Worm (Caenorhabditis elegans) whole organism, L3 larva: ENCODE results near the gene F37B12.1.
A peak's percentile ranks its signal among the peaks of the same experiment; 100 is the strongest.

Experiments used
- R02D3.7 ChIP-seq: fragments of 150-350 bp; optimal IDR thresholded peaks from 2 replicates; lab custom pipeline; 2014; ENCODE audit warnings: missing biosample characterization, missing genetic modification characterization
- ZK546.5 ChIP-seq: sonication (generic microtip); optimal IDR thresholded peaks from 2 replicates; lab custom pipeline; 2017; ENCODE audit warnings: missing biosample characterization, missing genetic modification characterization
- aly-2 ChIP-seq: fragments of 150-350 bp; optimal IDR thresholded peaks from 2 replicates; lab custom pipeline; 2014; ENCODE audit warnings: missing biosample characterization, missing genetic modification characterization
- ama-1 ChIP-seq: fragments of 150-350 bp; optimal IDR thresholded peaks from 2 replicates; lab custom pipeline; 2018
- ceh-16 ChIP-seq: sonication (generic microtip); optimal IDR thresholded peaks from 2 replicates; lab custom pipeline; 2017; ENCODE audit warnings: missing biosample characterization, missing genetic modification characterization
- ceh-28 ChIP-seq: fragments of 150-350 bp; optimal IDR thresholded peaks from 2 replicates; lab custom pipeline; 2014; ENCODE audit warnings: missing biosample characterization, missing genetic modification reagents, missing genetic modification characterization
- ceh-82 ChIP-seq: fragments of 150-350 bp; optimal IDR thresholded peaks from 2 replicates; lab custom pipeline; 2014; ENCODE audit warnings: missing biosample characterization, missing genetic modification characterization
- ceh-9 ChIP-seq: sonication (generic microtip); optimal IDR thresholded peaks from 2 replicates; lab custom pipeline; 2018; ENCODE audit warnings: missing biosample characterization, missing genetic modification characterization
- daf-12 ChIP-seq: fragments of 150-350 bp; optimal IDR thresholded peaks from 2 replicates; lab custom pipeline; 2014; ENCODE audit warnings: missing biosample characterization, missing genetic modification reagents, missing genetic modification characterization
- egl-27 ChIP-seq: sonication (generic microtip); optimal IDR thresholded peaks from 4 replicates; lab custom pipeline; 2017; ENCODE audit warnings: missing biosample characterization, missing genetic modification reagents, missing genetic modification characterization
- egl-5 ChIP-seq: fragments of 150-350 bp; optimal IDR thresholded peaks from 2 replicates; lab custom pipeline; 2017; ENCODE audit warnings: missing biosample characterization, missing genetic modification reagents, missing genetic modification characterization, inconsistent platforms
- elt-1 ChIP-seq: fragments of 150-350 bp; optimal IDR thresholded peaks from 2 replicates; lab custom pipeline; 2014; ENCODE audit warnings: missing biosample characterization, missing genetic modification characterization
- elt-2 ChIP-seq: sonication (generic microtip); optimal IDR thresholded peaks from 2 replicates; lab custom pipeline; 2016; ENCODE audit warnings: missing genetic modification reagents, mild to moderate bottlenecking, missing genetic modification characterization, missing compliant biosample characterization
- elt-3 ChIP-seq, 3 experiments: fragments of 150-350 bp in 1 of 3; sonication (generic microtip) in 2 of 3; optimal IDR thresholded peaks; 2 replicates in 2 of 3; 4 replicates in 1 of 3; lab custom pipeline; 2014 to 2017; ENCODE audit warnings: missing biosample characterization in 3 of 3, missing genetic modification characterization in 3 of 3
- eor-1 ChIP-seq, 2 experiments: fragments of 150-350 bp; optimal IDR thresholded peaks; 2 replicates each; lab custom pipeline; 2014 to 2018; ENCODE audit warnings: missing biosample characterization in 2 of 2, missing genetic modification characterization in 2 of 2
- fkh-10 ChIP-seq: sonication (generic microtip); optimal IDR thresholded peaks from 2 replicates; lab custom pipeline; 2017; ENCODE audit warnings: missing biosample characterization, missing genetic modification reagents, missing genetic modification characterization
- fos-1 ChIP-seq: fragments of 150-350 bp; optimal IDR thresholded peaks from 2 replicates; lab custom pipeline; 2014; ENCODE audit warnings: missing biosample characterization, missing genetic modification characterization
- jun-1 ChIP-seq: fragments of 150-350 bp; optimal IDR thresholded peaks from 2 replicates; lab custom pipeline; 2014; ENCODE audit warnings: missing biosample characterization, missing genetic modification reagents, missing genetic modification characterization
- lin-15B ChIP-seq: fragments of 150-350 bp; optimal IDR thresholded peaks from 2 replicates; lab custom pipeline; 2014; ENCODE audit warnings: missing biosample characterization, missing genetic modification characterization
- lin-39 ChIP-seq: fragments of 150-350 bp; optimal IDR thresholded peaks from 2 replicates; lab custom pipeline; 2018; ENCODE audit warnings: missing biosample characterization, missing genetic modification reagents, missing genetic modification characterization
- lsy-12 ChIP-seq: sonication (generic microtip); optimal IDR thresholded peaks from 2 replicates; lab custom pipeline; 2016; ENCODE audit warnings: mild to moderate bottlenecking, missing genetic modification characterization, missing compliant biosample characterization
- mdl-1 ChIP-seq: fragments of 150-350 bp; optimal IDR thresholded peaks from 2 replicates; lab custom pipeline; 2014; ENCODE audit warnings: missing biosample characterization, missing genetic modification characterization
- mml-1 ChIP-seq: fragments of 150-350 bp; sonication (generic microtip); optimal IDR thresholded peaks from 3 replicates; lab custom pipeline; 2014; ENCODE audit warnings: missing biosample characterization, missing genetic modification characterization
- nfya-1 ChIP-seq: sonication (generic microtip); optimal IDR thresholded peaks from 2 replicates; lab custom pipeline; 2017; ENCODE audit warnings: missing genetic modification characterization, mild to moderate bottlenecking, missing compliant biosample characterization, antibody characterized with exemption, moderate library complexity; ENCODE audit not compliant: insufficient read depth
- nhr-12 ChIP-seq: fragments of 150-350 bp; optimal IDR thresholded peaks from 2 replicates; lab custom pipeline; 2014; ENCODE audit warnings: missing biosample characterization, missing genetic modification characterization
- nhr-23 ChIP-seq: fragments of 150-350 bp; optimal IDR thresholded peaks from 2 replicates; lab custom pipeline; 2014; ENCODE audit warnings: missing biosample characterization, missing genetic modification reagents, missing genetic modification characterization
- nhr-237 ChIP-seq: fragments of 150-350 bp; optimal IDR thresholded peaks from 2 replicates; lab custom pipeline; 2014; ENCODE audit warnings: missing biosample characterization, missing genetic modification characterization
- nhr-25 ChIP-seq: sonication (generic microtip); optimal IDR thresholded peaks from 2 replicates; lab custom pipeline; 2017; ENCODE audit warnings: missing biosample characterization, missing genetic modification characterization
- nhr-28 ChIP-seq: fragments of 150-350 bp; optimal IDR thresholded peaks from 2 replicates; lab custom pipeline; 2014; ENCODE audit warnings: missing biosample characterization, missing genetic modification characterization
- nhr-43 ChIP-seq: sonication (generic microtip); optimal IDR thresholded peaks from 2 replicates; lab custom pipeline; 2016; ENCODE audit warnings: mild to moderate bottlenecking, missing genetic modification characterization, missing compliant biosample characterization; ENCODE audit not compliant: poor library complexity, severe bottlenecking
- nhr-67 ChIP-seq: fragments of 150-350 bp; optimal IDR thresholded peaks from 2 replicates; lab custom pipeline; 2014; ENCODE audit warnings: missing biosample characterization, missing genetic modification characterization
- pha-4 ChIP-seq: fragments of 150-350 bp; optimal IDR thresholded peaks from 2 replicates; lab custom pipeline; 2014; ENCODE audit warnings: missing biosample characterization, missing genetic modification reagents, missing genetic modification characterization
- sea-2 ChIP-seq: fragments of 150-350 bp; sonication (generic microtip); optimal IDR thresholded peaks from 4 replicates; lab custom pipeline; 2014; ENCODE audit warnings: missing biosample characterization, missing genetic modification reagents, missing genetic modification characterization
- skn-1 ChIP-seq: fragments of 150-350 bp; optimal IDR thresholded peaks from 2 replicates; lab custom pipeline; 2014; ENCODE audit warnings: missing biosample characterization, missing genetic modification characterization
- snpc-4 ChIP-seq: fragments of 150-350 bp; optimal IDR thresholded peaks from 2 replicates; lab custom pipeline; 2014; ENCODE audit warnings: missing biosample characterization, missing genetic modification characterization
- tbx-2 ChIP-seq: sonication (generic microtip); optimal IDR thresholded peaks from 2 replicates; lab custom pipeline; 2016; ENCODE audit warnings: mild to moderate bottlenecking, missing genetic modification characterization, missing compliant biosample characterization
- unc-39 ChIP-seq: sonication (generic microtip); optimal IDR thresholded peaks from 4 replicates; lab custom pipeline; 2017; ENCODE audit warnings: missing biosample characterization, missing genetic modification characterization

Gene F37B12.1

DNA sequence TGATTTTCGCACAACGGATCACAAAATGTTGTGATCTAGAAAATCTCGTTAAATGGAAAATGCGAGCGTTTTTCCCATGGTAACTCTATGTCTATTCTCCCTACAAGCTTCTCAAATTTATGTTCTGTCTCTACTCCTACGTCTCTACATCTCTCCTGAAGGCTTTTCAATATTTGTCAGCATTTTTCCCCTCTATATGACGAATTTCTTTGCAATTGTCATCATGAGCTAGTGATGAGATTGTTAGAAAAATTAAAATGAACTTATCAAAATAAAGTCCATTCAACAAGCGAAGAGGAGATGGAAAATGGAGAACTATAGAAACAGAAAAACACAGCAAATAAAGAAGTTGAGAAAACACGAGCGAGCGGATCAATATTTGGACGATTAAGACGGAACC, 9.7 kb upstream of the F37B12.1 start:
- peak; percentile 96 for TF ChIP-seq skn-1 (tag; lab: Kevin White, UChicago)
- no peak for TF ChIP-seq tbx-2 (tag; lab: Kevin White, UChicago)
- peak; percentile 22 for TF ChIP-seq pha-4 (tag; lab: Kevin White, UChicago)
- TF ChIP-seq, all 47 proteins: peak for 2

DNA sequence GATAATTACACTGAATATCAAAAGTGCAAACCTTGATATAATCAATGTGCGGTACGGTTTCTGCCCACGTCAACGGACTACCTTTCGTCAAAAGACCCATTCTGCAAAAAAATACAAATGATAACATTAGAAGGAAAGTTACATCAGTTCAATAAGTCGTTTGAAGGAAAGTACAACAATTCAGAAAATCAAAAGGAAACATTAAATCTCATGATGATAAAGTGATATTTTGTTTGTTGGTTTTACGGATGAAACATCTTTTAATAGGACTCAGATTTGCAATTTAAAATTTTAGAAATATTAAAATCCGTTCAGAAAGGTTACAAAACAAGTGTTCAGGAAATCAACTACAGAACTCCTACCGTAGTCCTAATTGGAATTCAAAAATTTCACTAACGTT, 9.1 kb upstream of the F37B12.1 start, which contains the start of gene gcs-1:
Gene gcs-1, minus strand, starts transcription at position 101 of the 400 bp plus-strand sequence.
- TF ChIP-seq ceh-82 (tag; lab: Kevin White, UChicago) (no peak), ZK546.5 (no peak), jun-1 (tag; lab: Kevin White, UChicago) (no peak), nhr-43 (no peak), ceh-28 (tag; lab: Kevin White, UChicago) (no peak), aly-2 (no peak), tbx-2 (tag; lab: Kevin White, UChicago) (no peak), nhr-12 (tag; lab: Kevin White, UChicago) (no peak), daf-12 (tag; lab: Kevin White, UChicago) (no peak), mdl-1 (tag; lab: Kevin White, UChicago) (no peak), snpc-4 (tag; lab: Kevin White, UChicago) (no peak), elt-2 (tag; lab: Kevin White, UChicago) (no peak), ceh-9 (tag; lab: Kevin White, UChicago) (no peak), lsy-12 (tag; lab: Kevin White, UChicago) (no peak), nhr-28 (no peak), nhr-67 (no peak), elt-1 (tag; lab: Kevin White, UChicago) (no peak), egl-5 (tag; lab: Kevin White, UChicago) (no peak)

- peak; percentile 11 for TF ChIP-seq nhr-25
- no peak for TF ChIP-seq aly-2
- no peak for TF ChIP-seq jun-1 (tag; lab: Kevin White, UChicago)
- TF ChIP-seq fkh-10 (GFP tag; lab: Kevin White, UChicago) = no peak
- TF ChIP-seq nhr-23 (tag; lab: Kevin White, UChicago) = peak; percentile 27
- no peak for TF ChIP-seq unc-39 (tag; lab: Kevin White, UChicago)
- TF ChIP-seq snpc-4 (tag; lab: Kevin White, UChicago) = no peak
Measured at ce11 chrII:9033034-9033433, 4.0 kb upstream of the F37B12.1 start.

ce11 chrII:9031891-9032290, 2.8 kb upstream of the F37B12.1 start:
- TF ChIP-seq nhr-23 (tag; lab: Kevin White, UChicago) = peak; percentile 57
- no peak for TF ChIP-seq ceh-16 (tag; lab: Kevin White, UChicago)

DNA sequence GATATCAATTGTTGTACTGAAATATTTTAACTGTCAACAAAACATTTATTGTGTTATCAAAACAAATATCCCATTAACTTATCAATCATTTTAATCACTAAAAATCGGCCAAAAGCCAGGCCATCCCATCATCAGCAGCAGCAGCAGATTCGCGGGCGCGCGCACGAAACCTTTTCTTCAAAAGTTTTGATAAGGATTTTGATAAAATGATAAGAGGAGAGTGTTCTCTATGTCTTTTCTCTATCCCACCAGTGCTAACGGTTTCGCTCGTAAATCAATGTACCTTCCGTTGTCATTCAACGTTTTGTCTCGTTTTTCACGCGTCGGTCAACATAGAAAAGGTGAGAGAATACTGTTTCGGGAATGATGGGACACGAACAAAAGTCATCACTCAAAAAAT, 972 bp downstream of the F37B12.1 start:
- TF ChIP-seq elt-3 (tag; optimal IDR thresholded peaks at IDR 0.05; lab: Kevin White, UChicago) (peak in 2 of 3 experiments; percentile 83 to 93), nhr-43 (peak; percentile 35), jun-1 (tag; lab: Kevin White, UChicago) (no peak), nhr-23 (tag; lab: Kevin White, UChicago) (peak; percentile 24), fos-1 (tag; lab: Kevin White, UChicago) (no peak)

DNA sequence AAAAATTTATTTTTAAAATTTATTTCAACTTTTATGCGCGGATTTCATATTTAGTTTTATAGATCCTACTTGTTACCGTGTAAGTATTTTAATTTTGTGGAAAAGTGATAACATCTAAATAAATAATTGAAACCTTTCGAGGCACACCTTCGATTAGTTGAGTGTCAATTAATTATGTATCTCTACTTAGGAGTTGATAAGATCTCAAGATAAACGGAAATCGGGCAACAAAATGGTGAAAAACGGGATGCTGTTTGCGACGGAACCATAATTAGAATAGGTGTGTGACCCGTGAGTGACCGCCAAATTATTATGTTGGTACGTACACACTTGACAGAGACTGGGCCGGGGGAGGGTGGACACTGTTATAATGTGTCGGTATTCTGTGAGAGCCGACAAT, 2.7 kb downstream of the F37B12.1 start:
- TF ChIP-seq sea-2 (GFP tag; lab: Kevin White, UChicago) (no peak), ama-1 (lab: Kevin White, UChicago) (peak; percentile 21)

DNA sequence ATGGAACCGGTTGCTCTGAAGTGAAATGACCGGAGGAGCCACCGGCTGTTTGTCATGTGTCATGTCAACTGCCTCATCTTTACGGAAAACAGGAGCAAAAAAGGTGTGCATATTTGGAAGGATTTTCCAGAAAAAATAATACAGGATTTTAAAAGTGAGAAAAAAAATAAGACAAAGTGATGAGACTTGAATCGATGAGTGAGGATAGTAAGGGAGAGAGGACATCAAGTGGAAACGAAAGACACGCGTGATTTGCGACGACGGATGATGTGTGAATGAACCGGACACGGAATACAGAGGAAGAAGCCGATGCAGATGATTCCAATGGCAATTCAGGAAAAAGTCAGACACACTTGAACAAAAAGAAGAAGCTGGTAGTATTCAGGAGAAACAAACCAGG, 4.8 kb downstream of the F37B12.1 start:
- no peak for TF ChIP-seq ceh-9 (tag; lab: Kevin White, UChicago)
- TF ChIP-seq nhr-23 (tag; lab: Kevin White, UChicago) = no peak
- TF ChIP-seq nfya-1 = no peak
- TF ChIP-seq nhr-28 = no peak
- no peak for TF ChIP-seq eor-1 (tag; optimal IDR thresholded peaks at IDR 0.05; lab: Kevin White, UChicago)
- no peak for TF ChIP-seq R02D3.7 (tag; lab: Kevin White, UChicago)
- TF ChIP-seq mdl-1 (tag; lab: Kevin White, UChicago) = no peak
- no peak for TF ChIP-seq ceh-28 (tag; lab: Kevin White, UChicago)
- TF ChIP-seq fkh-10 (GFP tag; lab: Kevin White, UChicago) = no peak
- no peak for TF ChIP-seq unc-39 (tag; lab: Kevin White, UChicago)
- no peak for TF ChIP-seq lin-15B
- TF ChIP-seq nhr-237 (tag; lab: Kevin White, UChicago) = no peak
- TF ChIP-seq mml-1 (tag; lab: Kevin White, UChicago) = no peak
- no peak for TF ChIP-seq lin-39 (tag; lab: Kevin White, UChicago)
- TF ChIP-seq ceh-82 (tag; lab: Kevin White, UChicago) = no peak
- no peak for TF ChIP-seq jun-1 (tag; lab: Kevin White, UChicago)
- TF ChIP-seq egl-27 (tag; lab: Kevin White, UChicago) = no peak
